Worm (Caenorhabditis elegans): Measurements from ENCODE around the gene utx-1.

utx-1 gene

DNA sequence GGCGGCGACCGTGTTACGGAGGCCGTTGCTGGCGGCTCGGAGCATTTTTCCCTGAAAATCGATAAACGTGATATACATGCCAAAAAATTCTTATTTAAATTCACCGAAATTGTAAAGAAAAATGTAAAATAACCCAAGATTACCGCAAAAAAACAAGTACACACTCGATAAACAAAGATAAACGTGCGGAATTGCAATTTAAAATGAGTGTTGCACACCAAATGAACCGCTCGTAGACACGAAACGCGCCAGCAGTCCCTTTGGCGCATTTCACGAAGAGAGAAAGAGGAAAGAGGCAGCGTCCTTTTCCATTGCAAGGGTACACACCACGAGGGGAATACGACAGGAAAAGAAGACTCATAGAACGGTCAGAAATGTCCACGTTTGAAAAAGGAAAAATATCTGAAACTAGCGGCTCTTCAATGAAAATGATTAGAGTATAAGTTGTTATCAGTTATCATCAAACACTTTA lies 10.9 kb upstream of the utx-1 start, which contains the start of gene sdha-1:
Gene sdha-1, minus strand, starts transcription at position 51 of the 472 bp plus-strand sequence.
- TF ChIP-seq nhr-76 (tag; optimal IDR thresholded peaks at IDR 0.05) (no peak), unc-39 (tag; optimal IDR thresholded peaks at IDR 0.05) (no peak), ama-1 (optimal IDR thresholded peaks at IDR 0.05) (peak; percentile 69), fkh-2 (tag; optimal IDR thresholded peaks at IDR 0.05) (no peak), nhr-237 (tag; optimal IDR thresholded peaks at IDR 0.05) (no peak), lin-39 (tag; optimal IDR thresholded peaks at IDR 0.05) (peak; percentile 82), ZK546.5 (tag; optimal IDR thresholded peaks at IDR 0.05) (no peak), mml-1 (tag; optimal IDR thresholded peaks at IDR 0.05) (no peak), elt-1 (tag; optimal IDR thresholded peaks at IDR 0.05) (peak; percentile 40), ceh-16 (tag; optimal IDR thresholded peaks at IDR 0.05) (no peak), nhr-25 (tag; optimal IDR thresholded peaks at IDR 0.05) (peak; percentile 91), zag-1 (tag; optimal IDR thresholded peaks at IDR 0.05) (no peak), egl-5 (tag; optimal IDR thresholded peaks at IDR 0.05) (peak; percentile 72), ceh-28 (tag; optimal IDR thresholded peaks at IDR 0.05) (peak; percentile 65), ceh-9 (tag; optimal IDR thresholded peaks at IDR 0.05) (no peak), pqm-1 (tag; optimal IDR thresholded peaks at IDR 0.05) (peak; percentile 67), fos-1 (tag; optimal IDR thresholded peaks at IDR 0.05) (peak; percentile 51), nhr-28 (tag; optimal IDR thresholded peaks at IDR 0.05) (no peak), jun-1 (tag; optimal IDR thresholded peaks at IDR 0.05) (peak; percentile 81), egl-27 (tag; optimal IDR thresholded peaks at IDR 0.05) (peak; percentile 75), aly-2 (tag; optimal IDR thresholded peaks at IDR 0.05) (no peak), unc-62 (GFP tag; optimal IDR thresholded peaks at IDR 0.05) (no peak), elt-3 (tag; optimal IDR thresholded peaks at IDR 0.05) (no peak), ztf-11 (tag; optimal IDR thresholded peaks at IDR 0.05) (no peak), fkh-10 (GFP tag; optimal IDR thresholded peaks at IDR 0.05) (peak; percentile 4), hmg-11 (tag; optimal IDR thresholded peaks at IDR 0.05) (peak; percentile 75), nfya-1 (tag; optimal IDR thresholded peaks at IDR 0.05; ENCODE audit: insufficient read depth) (peak; percentile 88), lsy-12 (tag; optimal IDR thresholded peaks at IDR 0.05) (peak; percentile 67), snpc-4 (tag; optimal IDR thresholded peaks at IDR 0.05) (peak; percentile 89), ztf-4 (tag; optimal IDR thresholded peaks at IDR 0.05) (peak; percentile 35), elt-2 (tag; optimal IDR thresholded peaks at IDR 0.05) (peak; percentile 91), nhr-43 (tag; optimal IDR thresholded peaks at IDR 0.05; ENCODE audit: poor library complexity, severe bottlenecking) (peak; percentile 57), tbx-2 (tag; optimal IDR thresholded peaks at IDR 0.05) (peak; percentile 61), nhr-12 (tag; optimal IDR thresholded peaks at IDR 0.05) (no peak), nhr-11 (tag; optimal IDR thresholded peaks at IDR 0.05) (no peak), skn-1 (tag; optimal IDR thresholded peaks at IDR 0.05) (peak; percentile 48), daf-12 (tag; optimal IDR thresholded peaks at IDR 0.05) (no peak), mdl-1 (tag; optimal IDR thresholded peaks at IDR 0.05) (peak; percentile 44), nhr-67 (tag; optimal IDR thresholded peaks at IDR 0.05) (no peak), pha-4 (tag; optimal IDR thresholded peaks at IDR 0.05) (peak; percentile 94), nhr-77 (tag; optimal IDR thresholded peaks at IDR 0.05) (no peak), lin-15B (tag; optimal IDR thresholded peaks at IDR 0.05) (peak; percentile 79), R02D3.7 (tag; optimal IDR thresholded peaks at IDR 0.05) (peak; percentile 28), ceh-82 (tag; optimal IDR thresholded peaks at IDR 0.05) (no peak), eor-1 (tag; optimal IDR thresholded peaks at IDR 0.05) (no peak), sea-2 (GFP tag; optimal IDR thresholded peaks at IDR 0.05) (no peak), nhr-23 (tag; optimal IDR thresholded peaks at IDR 0.05) (peak; percentile 87)

Measured in whole organism, L3 larva.